Worm (Caenorhabditis elegans): ENCODE measurements around the gene C26B2.8.

DNA sequence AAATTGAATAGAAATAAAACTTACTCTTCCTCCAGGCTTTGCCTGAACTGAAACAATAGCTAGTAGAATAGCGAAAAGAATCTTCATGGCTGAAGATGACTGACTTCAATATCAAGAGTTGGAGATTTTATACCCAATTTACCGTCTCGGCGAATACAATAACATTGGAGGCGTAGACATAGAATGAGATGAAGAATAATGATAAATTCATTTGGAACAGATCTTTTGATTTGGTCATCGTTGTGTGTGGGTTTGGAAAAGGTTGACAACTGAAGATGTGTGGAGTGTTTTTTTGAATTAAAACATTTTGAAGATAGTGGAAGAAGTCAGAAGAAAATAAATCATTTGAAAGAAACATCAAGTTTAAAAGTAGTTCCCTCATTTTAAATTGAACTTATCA, 37.7 kb upstream of the C26B2.8 start, which contains the start of gene F57H12.6:
- TF ChIP-seq ztf-4 (tag; optimal IDR thresholded peaks at IDR 0.05) (no peak), unc-39 (tag; optimal IDR thresholded peaks at IDR 0.05) (no peak), pqm-1 (tag; optimal IDR thresholded peaks at IDR 0.05) (no peak), aly-2 (tag; optimal IDR thresholded peaks at IDR 0.05) (no peak)
